Worm (Caenorhabditis elegans) whole organism, L3 larva: ENCODE results near the gene E02A10.4.

Experiments
- ceh-16 ChIP-seq: sonication (generic microtip); optimal IDR thresholded peaks from 2 replicates; lab custom pipeline; 2017; ENCODE audit warnings: missing biosample characterization, missing genetic modification characterization
- fkh-2 ChIP-seq: fragments of 150-350 bp; optimal IDR thresholded peaks from 2 replicates; lab custom pipeline; 2014; ENCODE audit warnings: missing biosample characterization, missing genetic modification reagents, missing genetic modification characterization
- pqm-1 ChIP-seq: fragments of 150-350 bp; optimal IDR thresholded peaks from 2 replicates; lab custom pipeline; 2017; ENCODE audit warnings: missing biosample characterization, missing genetic modification characterization, inconsistent platforms
- zag-1 ChIP-seq: fragments of 150-350 bp; optimal IDR thresholded peaks from 2 replicates; lab custom pipeline; 2014; ENCODE audit warnings: missing biosample characterization, missing genetic modification characterization
- ztf-11 ChIP-seq: fragments of 150-350 bp; optimal IDR thresholded peaks from 2 replicates; lab custom pipeline; 2014; ENCODE audit warnings: missing biosample characterization, missing genetic modification characterization

DNA sequence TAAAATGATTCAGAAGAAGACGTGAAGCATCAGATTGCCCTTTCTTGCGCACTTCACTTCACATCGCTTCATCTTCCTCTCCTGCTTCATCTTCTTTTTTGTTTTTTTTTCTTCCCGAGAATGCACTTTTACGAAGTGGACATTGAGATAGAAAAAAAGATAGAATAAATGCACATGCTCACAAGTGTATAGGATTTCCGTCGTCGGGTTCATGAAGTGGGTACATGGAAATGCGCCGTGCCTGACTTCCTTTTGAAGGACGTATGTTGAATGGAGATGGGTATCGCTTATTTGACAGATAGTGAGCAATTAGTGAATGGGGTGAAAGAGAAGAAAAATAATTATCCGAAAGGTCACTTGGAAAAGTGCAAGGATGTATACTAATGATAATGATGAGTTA is 37.6 kb downstream of the E02A10.4 start:
- TF ChIP-seq ceh-16 (tag; lab: Kevin White, UChicago) = peak; percentile 65
- TF ChIP-seq zag-1 (tag; lab: Kevin White, UChicago) = peak; percentile 27
- TF ChIP-seq ztf-11 (tag; lab: Kevin White, UChicago) = no peak
- no peak for TF ChIP-seq fkh-2 (tag; lab: Kevin White, UChicago)
- TF ChIP-seq pqm-1 (tag; lab: Kevin White, UChicago) = no peak
